Worm (Caenorhabditis elegans) whole organism, L2 larva: ENCODE measurements around the gene C54E4.4.

Source experiments
- C34F6.9 ChIP-seq: fragments of 150-350 bp; optimal IDR thresholded peaks from 2 replicates; lab custom pipeline; 2014; ENCODE audit warnings: missing biosample characterization, missing genetic modification characterization
- F13H6.1 ChIP-seq: sonication (generic microtip); optimal IDR thresholded peaks from 2 replicates; lab custom pipeline; 2016; ENCODE audit warnings: missing genetic modification characterization, missing compliant biosample characterization
- R02D3.7 ChIP-seq: fragments of 150-350 bp; optimal IDR thresholded peaks from 2 replicates; lab custom pipeline; 2014; ENCODE audit warnings: missing biosample characterization, missing genetic modification characterization
- Y55F3AM.14 ChIP-seq: fragments of 200-800 bp; sonication (Bioruptor generic); optimal IDR thresholded peaks from 2 replicates; lab custom pipeline; 2018; ENCODE audit warnings: mild to moderate bottlenecking, missing genetic modification characterization, missing compliant biosample characterization
- ZK546.5 ChIP-seq: sonication (generic microtip); optimal IDR thresholded peaks from 2 replicates; lab custom pipeline; 2017; ENCODE audit warnings: missing biosample characterization, missing genetic modification characterization
- alr-1 ChIP-seq: fragments of 150-350 bp; optimal IDR thresholded peaks from 2 replicates; lab custom pipeline; 2014; ENCODE audit warnings: missing biosample characterization, missing genetic modification characterization
- ceh-16 ChIP-seq: fragments of 150-350 bp; optimal IDR thresholded peaks from 2 replicates; lab custom pipeline; 2014; ENCODE audit warnings: missing biosample characterization, missing genetic modification characterization
- ceh-82 ChIP-seq: fragments of 150-350 bp; optimal IDR thresholded peaks from 2 replicates; lab custom pipeline; 2014; ENCODE audit warnings: missing biosample characterization, missing genetic modification characterization
- dmd-4 ChIP-seq: sonication (generic microtip); optimal IDR thresholded peaks from 2 replicates; lab custom pipeline; 2017; ENCODE audit warnings: missing biosample characterization, missing genetic modification characterization
- egl-27 ChIP-seq: sonication (generic microtip); optimal IDR thresholded peaks from 3 replicates; lab custom pipeline; 2017; ENCODE audit warnings: missing biosample characterization, missing genetic modification reagents, missing genetic modification characterization
- elt-3 ChIP-seq: sonication (generic microtip); optimal IDR thresholded peaks from 2 replicates; lab custom pipeline; 2017; ENCODE audit warnings: missing biosample characterization, missing genetic modification characterization
- fos-1 ChIP-seq: fragments of 150-350 bp; optimal IDR thresholded peaks from 2 replicates; lab custom pipeline; 2014; ENCODE audit warnings: missing biosample characterization, missing genetic modification characterization
- lin-11 ChIP-seq: fragments of 150-350 bp; sonication (generic microtip); optimal IDR thresholded peaks from 2 replicates; lab custom pipeline; 2014; ENCODE audit warnings: missing biosample characterization, missing genetic modification characterization, inconsistent platforms, mixed read lengths
- lin-13 ChIP-seq: fragments of 150-350 bp; optimal IDR thresholded peaks from 2 replicates; lab custom pipeline; 2014; ENCODE audit warnings: missing biosample characterization, missing genetic modification reagents, missing genetic modification characterization
- mab-5 ChIP-seq: fragments of 150-350 bp; optimal IDR thresholded peaks from 2 replicates; lab custom pipeline; 2014; ENCODE audit warnings: missing biosample characterization, missing genetic modification characterization
- mbf-1 ChIP-seq: sonication (generic microtip); optimal IDR thresholded peaks from 2 replicates; lab custom pipeline; 2017; ENCODE audit warnings: missing biosample characterization, missing genetic modification characterization
- mdl-1 ChIP-seq, 2 experiments: fragments of 150-350 bp in 1 of 2; sonication (generic microtip) in 1 of 2; optimal IDR thresholded peaks; 2 replicates each; lab custom pipeline; 2017; ENCODE audit warnings: missing biosample characterization in 2 of 2, missing genetic modification characterization in 2 of 2
- nhr-10 ChIP-seq: sonication (generic microtip); optimal IDR thresholded peaks from 2 replicates; lab custom pipeline; 2017; ENCODE audit warnings: missing biosample characterization, missing genetic modification characterization
- nhr-11 ChIP-seq: fragments of 150-350 bp; optimal IDR thresholded peaks from 2 replicates; lab custom pipeline; 2014; ENCODE audit warnings: missing biosample characterization, missing genetic modification characterization
- nhr-12 ChIP-seq: fragments of 150-350 bp; optimal IDR thresholded peaks from 2 replicates; lab custom pipeline; 2014; ENCODE audit warnings: missing biosample characterization, missing genetic modification characterization
- nhr-129 ChIP-seq: fragments of 150-350 bp; optimal IDR thresholded peaks from 2 replicates; lab custom pipeline; 2014; ENCODE audit warnings: missing biosample characterization, missing genetic modification characterization
- nhr-23 ChIP-seq: fragments of 150-350 bp; optimal IDR thresholded peaks from 2 replicates; lab custom pipeline; 2014; ENCODE audit warnings: missing biosample characterization, missing genetic modification reagents, missing genetic modification characterization
- nhr-237 ChIP-seq: fragments of 150-350 bp; optimal IDR thresholded peaks from 2 replicates; lab custom pipeline; 2014; ENCODE audit warnings: missing biosample characterization, missing genetic modification characterization
- nhr-6 ChIP-seq: fragments of 150-350 bp; optimal IDR thresholded peaks from 2 replicates; lab custom pipeline; 2014; ENCODE audit warnings: missing biosample characterization, missing genetic modification characterization
- nhr-77 ChIP-seq: fragments of 150-350 bp; optimal IDR thresholded peaks from 2 replicates; lab custom pipeline; 2014; ENCODE audit warnings: missing biosample characterization, missing genetic modification characterization
- sem-4 ChIP-seq: fragments of 150-350 bp; optimal IDR thresholded peaks from 2 replicates; lab custom pipeline; 2014; ENCODE audit warnings: missing biosample characterization, missing genetic modification reagents, missing genetic modification characterization
- skn-1 ChIP-seq: sonication (generic microtip); optimal IDR thresholded peaks from 2 replicates; lab custom pipeline; 2017; ENCODE audit warnings: missing biosample characterization, missing genetic modification characterization
- sma-3 ChIP-seq: sonication (generic microtip); optimal IDR thresholded peaks from 2 replicates; lab custom pipeline; 2016; ENCODE audit warnings: missing genetic modification reagents, missing genetic modification characterization, missing compliant biosample characterization
- sma-9 ChIP-seq, 2 experiments: fragments of 150-350 bp in 1 of 2; sonication (generic microtip) in 1 of 2; optimal IDR thresholded peaks; 2 replicates each; lab custom pipeline; 2014 to 2016; ENCODE audit warnings: missing genetic modification characterization in 2 of 2, mild to moderate bottlenecking in 1 of 2, missing biosample characterization in 1 of 2, missing compliant biosample characterization in 1 of 2, missing genetic modification reagents in 1 of 2, moderate library complexity in 1 of 2
- snpc-4 ChIP-seq: fragments of 150-350 bp; optimal IDR thresholded peaks from 2 replicates; lab custom pipeline; 2014; ENCODE audit warnings: missing biosample characterization, missing genetic modification characterization
- unc-39 ChIP-seq: fragments of 150-350 bp; optimal IDR thresholded peaks from 2 replicates; lab custom pipeline; 2014; ENCODE audit warnings: missing biosample characterization, missing genetic modification characterization
- unc-62 ChIP-seq: fragments of 150-350 bp; optimal IDR thresholded peaks from 2 replicates; lab custom pipeline; 2014; ENCODE audit warnings: missing biosample characterization, missing genetic modification reagents, missing genetic modification characterization
- ztf-1 ChIP-seq: fragments of 200-800 bp; sonication (Bioruptor generic); conservative IDR thresholded peaks from 2 replicates; pipeline ENCODE4 v1.3.6; 2022; ENCODE audit warnings: missing genetic modification characterization, missing compliant biosample characterization
- ztf-4 ChIP-seq: fragments of 150-350 bp; optimal IDR thresholded peaks from 2 replicates; lab custom pipeline; 2014; ENCODE audit warnings: missing biosample characterization, missing genetic modification characterization

Gene C54E4.4

DNA sequence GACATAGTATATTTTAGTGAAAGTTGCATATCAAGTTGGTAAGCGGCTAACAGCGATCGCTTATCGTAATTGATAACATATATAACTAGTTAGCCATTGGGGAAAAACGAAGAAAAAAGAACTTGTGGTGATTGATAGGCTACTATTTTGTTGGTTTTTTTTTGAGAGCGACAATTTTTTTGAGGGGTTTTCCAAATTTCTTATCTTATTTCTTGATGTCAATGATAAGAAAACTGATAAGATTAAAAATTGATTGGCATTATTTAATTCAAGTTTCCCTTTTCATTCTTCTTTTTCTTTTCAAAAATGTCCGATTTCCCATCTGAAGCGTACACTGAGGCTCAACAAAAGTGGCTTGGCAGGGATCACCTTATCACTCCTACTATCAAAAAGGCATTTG is 37.7 kb downstream of the C54E4.4 start, which contains the start of gene prmt-6:
TSS of gene prmt-6 (plus strand) at position 252 of the 400 bp plus-strand sequence.
- no peak for TF ChIP-seq mbf-1 (tag; lab: Kevin White, UChicago)
- no peak for TF ChIP-seq C34F6.9 (tag; lab: Kevin White, UChicago)
- TF ChIP-seq fos-1 (tag; lab: Kevin White, UChicago) = peak; percentile 11
- no peak for TF ChIP-seq sma-9 (GFP tag; optimal IDR thresholded peaks at IDR 0.05; lab: Kevin White, UChicago)
- TF ChIP-seq sma-9 (tag; optimal IDR thresholded peaks at IDR 0.05; lab: Kevin White, UChicago) = no peak
- TF ChIP-seq egl-27 = no peak
- no peak for TF ChIP-seq skn-1 (tag; lab: Kevin White, UChicago)
- TF ChIP-seq, all 48 proteins: peak for 1

DNA sequence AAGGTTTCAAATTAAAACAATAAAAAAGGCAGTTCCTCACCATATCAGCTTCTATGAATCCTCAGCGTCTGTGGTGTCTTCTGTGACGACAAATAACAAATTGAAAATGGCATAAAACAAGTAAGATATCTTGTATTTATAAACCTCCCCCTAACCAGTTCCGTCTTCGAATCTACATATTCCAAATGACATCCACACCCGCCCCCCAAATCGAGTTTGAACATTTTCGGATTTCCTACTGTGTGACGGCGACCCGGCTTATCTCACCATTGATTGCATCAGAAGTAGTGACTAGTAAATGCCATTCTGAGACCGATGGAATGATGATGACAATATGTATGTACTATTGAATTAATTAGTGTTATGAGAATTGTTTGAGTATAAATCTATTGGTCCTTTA is 39.7 kb downstream of the C54E4.4 start, which contains the start of gene grl-20:
TSS of gene grl-20 (minus strand) at position 101 of the 400 bp plus-strand sequence.
- no peak for TF ChIP-seq nhr-12 (tag; lab: Kevin White, UChicago)
- TF ChIP-seq ZK546.5 (tag; lab: Kevin White, UChicago) = no peak
- TF ChIP-seq mbf-1 (tag; lab: Kevin White, UChicago) = no peak
- no peak for TF ChIP-seq unc-39 (tag; lab: Kevin White, UChicago)
- TF ChIP-seq lin-11 (tag; lab: Kevin White, UChicago) = no peak
- TF ChIP-seq ceh-82 (tag; lab: Kevin White, UChicago) = no peak
- no peak for TF ChIP-seq F13H6.1 (tag; lab: Kevin White, UChicago)
- no peak for TF ChIP-seq nhr-23 (tag; lab: Kevin White, UChicago)

DNA sequence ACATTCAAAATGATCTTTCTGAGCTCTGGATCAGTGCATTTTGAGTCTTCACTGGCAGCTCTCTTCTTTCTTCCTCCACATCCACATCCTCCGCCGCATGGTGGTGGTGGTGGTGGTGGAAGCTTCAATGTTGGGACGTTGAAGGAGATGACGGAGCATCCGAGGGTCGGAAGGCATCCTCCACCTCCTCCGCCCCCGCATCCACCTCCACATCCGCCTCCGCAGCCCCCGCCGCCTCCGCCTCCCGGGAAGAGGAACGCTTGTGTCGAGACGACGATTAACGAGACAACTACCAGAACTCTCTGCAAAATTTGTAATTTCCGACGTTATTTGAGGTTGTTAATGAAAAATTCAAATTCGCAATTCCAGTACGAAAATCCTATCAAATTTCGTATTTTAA is 41.0 kb downstream of the C54E4.4 start:
- no peak for TF ChIP-seq mab-5
- no peak for TF ChIP-seq nhr-23 (tag; lab: Kevin White, UChicago)
- no peak for TF ChIP-seq nhr-129 (tag; lab: Kevin White, UChicago)
- no peak for TF ChIP-seq ceh-16 (tag; lab: Kevin White, UChicago)
- TF ChIP-seq alr-1 (tag; lab: Kevin White, UChicago) = no peak
- no peak for TF ChIP-seq elt-3 (tag; lab: Kevin White, UChicago)
- TF ChIP-seq ZK546.5 (tag; lab: Kevin White, UChicago) = no peak
- TF ChIP-seq snpc-4 = no peak
- no peak for TF ChIP-seq C34F6.9 (tag; lab: Kevin White, UChicago)
- no peak for TF ChIP-seq nhr-11 (tag; lab: Kevin White, UChicago)
- TF ChIP-seq sma-3 = no peak
- no peak for TF ChIP-seq nhr-10 (tag; lab: Kevin White, UChicago)
- TF ChIP-seq F13H6.1 (tag; lab: Kevin White, UChicago) = no peak
- no peak for TF ChIP-seq nhr-12 (tag; lab: Kevin White, UChicago)
- TF ChIP-seq sem-4 = no peak
- no peak for TF ChIP-seq ztf-1 (GFP tag; lab: Robert Waterston, UW)
- no peak for TF ChIP-seq nhr-237 (tag; lab: Kevin White, UChicago)
- no peak for TF ChIP-seq unc-62 (GFP tag; lab: Kevin White, UChicago)
- TF ChIP-seq lin-13 (GFP tag; lab: Kevin White, UChicago) = no peak

- TF ChIP-seq mdl-1 (tag; optimal IDR thresholded peaks at IDR 0.05; lab: Kevin White, UChicago) (no peak), unc-39 (tag; lab: Kevin White, UChicago) (no peak), Y55F3AM.14 (GFP tag; lab: Kevin White, UChicago) (no peak), dmd-4 (no peak), R02D3.7 (tag; lab: Kevin White, UChicago) (no peak), F13H6.1 (tag; lab: Kevin White, UChicago) (no peak)
Observed at ce11 chrIV:2122488-2122887, 45.9 kb downstream of the C54E4.4 start, which contains the start of gene glb-7. TSS of gene glb-7 (plus strand) at chrIV:2122788.

ce11 chrIV:2117268-2117667 is 51.1 kb downstream of the C54E4.4 start:
- TF ChIP-seq nhr-77 (tag; lab: Kevin White, UChicago) = no peak
- no peak for TF ChIP-seq nhr-6 (tag; lab: Kevin White, UChicago)
- no peak for TF ChIP-seq mab-5
- no peak for TF ChIP-seq lin-11 (tag; lab: Kevin White, UChicago)
- no peak for TF ChIP-seq ztf-4 (tag; lab: Kevin White, UChicago)
- TF ChIP-seq, all 48 proteins: peak for 0
